Worm (Caenorhabditis elegans): ENCODE data around the gene atg-4.2.

The atg-4.2 gene

ce11 chrIV:11694143-11694542 is 26.3 kb downstream of the atg-4.2 start, which contains the start of gene ZK792.7:
Gene ZK792.7, plus strand, starts transcription at chrIV:11694443.
- TF ChIP-seq unc-62 (GFP tag; optimal IDR thresholded peaks at IDR 0.05), result no peak

ce11 chrIV:11695634-11696033 is 27.8 kb downstream of the atg-4.2 start:
- TF ChIP-seq unc-62 (GFP tag; optimal IDR thresholded peaks at IDR 0.05), result no peak

ce11 chrIV:11697514-11697913 is 29.7 kb downstream of the atg-4.2 start:
- no peak for TF ChIP-seq unc-62 (GFP tag; optimal IDR thresholded peaks at IDR 0.05)

ce11 chrIV:11700100-11700499 is 32.3 kb downstream of the atg-4.2 start:
- no peak for TF ChIP-seq unc-62 (GFP tag; optimal IDR thresholded peaks at IDR 0.05)

- TF ChIP-seq unc-62 (GFP tag; optimal IDR thresholded peaks at IDR 0.05), result no peak
Measured at ce11 chrIV:11700752-11701151, 32.9 kb downstream of the atg-4.2 start, which contains the start of gene dpy-20. Gene dpy-20, minus strand, starts transcription at chrIV:11700852.

ce11 chrIV:11701878-11702277 is 34.1 kb downstream of the atg-4.2 start:
- TF ChIP-seq unc-62 (GFP tag; optimal IDR thresholded peaks at IDR 0.05), result no peak

ce11 chrIV:11703685-11704296 is 36.0 kb downstream of the atg-4.2 start, which contains the start of the genes T22B3.3 and alg-3:
Gene T22B3.3, minus strand, starts transcription at chrIV:11703785.
Gene alg-3, plus strand, starts transcription at chrIV:11704246.
- no peak for TF ChIP-seq unc-62 (GFP tag; optimal IDR thresholded peaks at IDR 0.05)

- no peak for TF ChIP-seq unc-62 (GFP tag; optimal IDR thresholded peaks at IDR 0.05)
Measured at ce11 chrIV:11710331-11710730, 42.5 kb downstream of the atg-4.2 start.

ce11 chrIV:11713289-11713688 is 45.5 kb downstream of the atg-4.2 start:
- no peak for TF ChIP-seq unc-62 (GFP tag; optimal IDR thresholded peaks at IDR 0.05)

ce11 chrIV:11714739-11715138 is 46.9 kb downstream of the atg-4.2 start, which contains the start of gene magi-1:
Gene magi-1, plus strand, starts transcription at chrIV:11715039.
- no peak for TF ChIP-seq unc-62 (GFP tag; optimal IDR thresholded peaks at IDR 0.05)

ce11 chrIV:11716414-11716813 is 48.6 kb downstream of the atg-4.2 start:
- no peak for TF ChIP-seq unc-62 (GFP tag; optimal IDR thresholded peaks at IDR 0.05)

- TF ChIP-seq unc-62 (GFP tag; optimal IDR thresholded peaks at IDR 0.05), result no peak
Measured at ce11 chrIV:11717094-11717876, 49.5 kb downstream of the atg-4.2 start.

ce11 chrIV:11718653-11719052 is 50.8 kb downstream of the atg-4.2 start:
- TF ChIP-seq unc-62 (GFP tag; optimal IDR thresholded peaks at IDR 0.05), result no peak

All from whole organism, dauer.